Worm (Caenorhabditis elegans) whole organism, late embryonic: ENCODE results near the gene skp-1.

Experiments used
- F13H6.1 ChIP-seq: sonication (generic microtip); optimal IDR thresholded peaks from 2 replicates; lab custom pipeline; 2016; ENCODE audit warnings: missing genetic modification characterization, missing compliant biosample characterization
- T23F11.4 ChIP-seq: fragments of 200-800 bp; sonication (Bioruptor generic); optimal IDR thresholded peaks from 2 replicates; lab custom pipeline; 2018; ENCODE audit warnings: mild to moderate bottlenecking, missing genetic modification characterization, missing compliant biosample characterization
- ama-1 ChIP-seq: fragments of 150-350 bp; optimal IDR thresholded peaks from 2 replicates; lab custom pipeline; 2014
- ceh-22 ChIP-seq: sonication (generic microtip); optimal IDR thresholded peaks from 2 replicates; lab custom pipeline; 2017; ENCODE audit warnings: missing biosample characterization, missing genetic modification characterization
- dmd-4 ChIP-seq: sonication (generic microtip); optimal IDR thresholded peaks from 2 replicates; lab custom pipeline; 2016; ENCODE audit warnings: borderline replicate concordance, missing genetic modification characterization, missing compliant biosample characterization
- fkh-10 ChIP-seq: fragments of 150-350 bp; optimal IDR thresholded peaks from 2 replicates; lab custom pipeline; 2014; ENCODE audit warnings: missing biosample characterization, missing genetic modification reagents, missing genetic modification characterization
- lin-11 ChIP-seq: fragments of 200-800 bp; sonication (Bioruptor generic); optimal IDR thresholded peaks from 2 replicates; lab custom pipeline; 2018; ENCODE audit warnings: mild to moderate bottlenecking, missing genetic modification characterization, missing compliant biosample characterization
- nhr-11 ChIP-seq: fragments of 150-350 bp; optimal IDR thresholded peaks from 2 replicates; lab custom pipeline; 2014; ENCODE audit warnings: missing biosample characterization, missing genetic modification characterization
- pha-4 ChIP-seq: fragments of 150-350 bp; optimal IDR thresholded peaks from 2 replicates; lab custom pipeline; 2018; ENCODE audit warnings: missing biosample characterization, missing genetic modification reagents, missing genetic modification characterization
- ref-2 ChIP-seq: sonication (generic microtip); optimal IDR thresholded peaks from 2 replicates; lab custom pipeline; 2016; ENCODE audit warnings: missing genetic modification characterization, missing compliant biosample characterization

DNA sequence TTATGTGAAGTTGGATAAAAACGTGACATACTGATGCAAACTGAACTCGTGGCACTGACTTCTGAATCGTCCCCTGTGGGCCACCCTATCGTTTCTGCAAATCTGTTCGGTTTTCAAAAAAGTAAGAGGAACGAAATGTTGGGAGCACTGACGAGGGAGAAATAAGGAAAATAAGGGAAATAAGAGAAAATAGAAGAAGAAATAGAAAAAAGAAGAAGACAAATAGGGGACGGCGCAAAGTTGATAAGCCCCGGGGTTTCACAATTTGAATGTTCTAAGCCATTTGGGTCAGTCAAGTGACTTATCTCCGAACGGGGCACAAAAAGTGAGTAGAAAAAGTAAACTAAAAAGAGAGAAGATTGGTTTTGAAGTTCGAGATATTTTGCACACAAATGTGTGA, 50.3 kb downstream of the skp-1 start, which contains the start of gene W05E10.5:
- TF ChIP-seq lin-11, result no peak
- TF ChIP-seq dmd-4 (tag; lab: Kevin White, UChicago), result no peak
- TF ChIP-seq ceh-22 (tag; lab: Kevin White, UChicago), result no peak
- TF ChIP-seq ref-2 (tag; lab: Kevin White, UChicago), result no peak
- TF ChIP-seq ama-1 (lab: Kevin White, UChicago), result no peak
- no peak for TF ChIP-seq nhr-11
- no peak for TF ChIP-seq fkh-10 (GFP tag; lab: Kevin White, UChicago)
- TF ChIP-seq F13H6.1 (tag; lab: Kevin White, UChicago), result no peak
- no peak for TF ChIP-seq T23F11.4 (GFP tag; lab: Kevin White, UChicago)
- no peak for TF ChIP-seq pha-4 (tag; lab: Kevin White, UChicago)
